Worm (Caenorhabditis elegans) whole organism, L1 larva: Measurements from ENCODE around the gene eif-1.A.

Experiments used
- aha-1 ChIP-seq: fragments of 150-350 bp; optimal IDR thresholded peaks from 2 replicates; lab custom pipeline; 2014; ENCODE audit warnings: missing biosample characterization, missing genetic modification characterization
- ama-1 ChIP-seq: fragments of 150-350 bp; optimal IDR thresholded peaks from 2 replicates; lab custom pipeline; 2014
- ceh-90 ChIP-seq: sonication (generic microtip); optimal IDR thresholded peaks from 2 replicates; lab custom pipeline; 2016; ENCODE audit warnings: missing genetic modification characterization, missing compliant biosample characterization
- efl-3 ChIP-seq: fragments of 200-800 bp; sonication (Bioruptor generic); optimal IDR thresholded peaks from 2 replicates; lab custom pipeline; 2018; ENCODE audit warnings: mild to moderate bottlenecking, missing genetic modification characterization, missing compliant biosample characterization
- fos-1 ChIP-seq: fragments of 150-350 bp; optimal IDR thresholded peaks from 2 replicates; lab custom pipeline; 2014; ENCODE audit warnings: missing biosample characterization, missing genetic modification characterization
- lin-39 ChIP-seq: fragments of 150-350 bp; optimal IDR thresholded peaks from 2 replicates; lab custom pipeline; 2014; ENCODE audit warnings: missing biosample characterization, missing genetic modification reagents, missing genetic modification characterization

DNA sequence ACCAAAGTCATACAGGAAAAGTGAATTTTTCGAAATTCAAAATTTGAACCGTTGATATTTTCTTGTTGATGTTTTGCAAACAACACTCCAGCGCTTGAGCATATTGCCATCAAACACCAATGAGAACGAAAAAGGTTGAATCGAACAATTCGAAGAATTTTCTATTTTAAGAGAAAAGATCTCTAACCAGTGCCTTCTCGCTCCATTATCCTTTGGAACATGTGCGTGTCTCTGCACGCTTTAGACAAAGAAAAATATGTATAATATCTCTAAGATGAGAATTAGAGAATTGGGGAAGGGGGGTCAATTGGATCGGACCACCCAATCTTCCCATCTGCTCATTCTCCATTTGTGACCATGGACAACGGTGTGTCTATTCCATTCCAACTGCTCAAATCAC, 46.9 kb upstream of the eif-1.A start, which contains the start of gene Y17G9B.2:
- TF ChIP-seq lin-39 (tag; lab: Kevin White, UChicago) (no peak), fos-1 (tag; lab: Kevin White, UChicago) (no peak), efl-3 (no peak), ceh-90 (tag; lab: Kevin White, UChicago) (no peak), ama-1 (lab: Kevin White, UChicago) (no peak), aha-1 (no peak)
